In the genomic region with DNA sequence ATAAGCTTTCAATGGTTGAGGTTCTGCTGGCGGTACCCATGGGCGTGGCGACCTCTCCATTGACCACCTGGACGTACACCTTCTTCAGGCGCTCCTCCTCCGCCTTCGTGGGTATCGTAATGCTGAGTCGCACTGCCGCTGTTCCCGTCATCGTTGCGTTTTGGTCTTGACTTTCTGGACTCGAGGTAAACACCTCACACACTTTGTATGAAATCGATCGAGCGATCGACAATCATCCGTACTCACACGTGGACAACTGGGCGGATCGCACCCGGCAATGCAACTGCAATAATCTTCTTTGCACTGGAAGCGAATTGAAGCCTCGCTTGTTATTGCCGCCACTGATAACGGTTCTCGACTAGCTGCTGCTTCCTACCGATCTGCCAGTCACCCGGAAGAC, we compare ENCODE assay signal across 4 fruit fly cellular contexts.
A peak's percentile ranks its signal among the peaks of the same experiment; 100 is the strongest.
TF ChIP-seq lines count a peak whose summit lies in the region.

A gene (minus strand): TSS at position 366 of the 400 bp plus-strand sequence.

- no peak for TF ChIP-seq CTCF in whole organism, embryonic (GFP tag; optimal IDR thresholded peaks at IDR 0.05; lab: Kevin White, UChicago)

TF ChIP-seq in whole organism, adult, 20 proteins besides CTCF, POLR2A, EP300 and RAD21:
- TF ChIP-seq toe (GFP tag; optimal IDR thresholded peaks at IDR 0.05; lab: Kevin White, UChicago), result no peak
- TF ChIP-seq CG5204 (GFP tag; optimal IDR thresholded peaks at IDR 0.05; lab: Kevin White, UChicago), result no peak
- peak; percentile 38 for TF ChIP-seq ovo (GFP tag; optimal IDR thresholded peaks at IDR 0.05; lab: Kevin White, UChicago)
- no peak for TF ChIP-seq Clk (GFP tag; optimal IDR thresholded peaks at IDR 0.05; lab: Kevin White, UChicago)
- TF ChIP-seq Crg-1 (GFP tag; optimal IDR thresholded peaks at IDR 0.05; lab: Kevin White, UChicago), result no peak
- TF ChIP-seq Mnt (GFP tag; optimal IDR thresholded peaks at IDR 0.05; lab: Kevin White, UChicago), result peak; percentile 85
- no peak for TF ChIP-seq Hr96 (GFP tag; optimal IDR thresholded peaks at IDR 0.05; lab: Kevin White, UChicago)
- no peak for TF ChIP-seq cnc (optimal IDR thresholded peaks at IDR 0.05; lab: Kevin White, UChicago)

TF ChIP-seq in whole organism, embryonic, 481 proteins besides CTCF, POLR2A, EP300 and RAD21:
- TF ChIP-seq luna (GFP tag; optimal IDR thresholded peaks at IDR 0.05; lab: Kevin White, UChicago) (no peak), CG10959 (GFP tag; IDR thresholded peaks at IDR 0.05; lab: Robert Waterston, UW) (no peak), CG11504 (tag; optimal IDR thresholded peaks at IDR 0.05; lab: Kevin White, UChicago) (no peak), sob (GFP tag; IDR thresholded peaks at IDR 0.05; lab: Robert Waterston, UW) (0 out of 2 replicates have a peak, but pooled peaks have one; percentile 12), Med (GFP tag; lab: Kevin White, UChicago) (peak; percentile 48)
TF ChIP-seq in whole organism, embryonic: peak in this region for 2.

TF ChIP-seq in whole organism, prepupa, 60 proteins besides CTCF, POLR2A, EP300 and RAD21:
- TF ChIP-seq svp (GFP tag; lab: Kevin White, UChicago) (peak; percentile 84), CG8119 (GFP tag; IDR thresholded peaks at IDR 0.05; lab: Robert Waterston, UW) (no peak), esn (GFP tag; optimal IDR thresholded peaks at IDR 0.05; lab: Kevin White, UChicago) (no peak), eg (GFP tag; IDR thresholded peaks at IDR 0.05; lab: Robert Waterston, UW) (0 out of 3 replicates have a peak, but pooled peaks have one; percentile 14), dsx (GFP tag; optimal IDR thresholded peaks at IDR 0.05; lab: Kevin White, UChicago; ENCODE audit: poor library complexity, severe bottlenecking) (peak; percentile 81)

TF ChIP-seq in whole organism, wandering third instar larva, 38 proteins besides CTCF, POLR2A, EP300 and RAD21:
- TF ChIP-seq Rel (GFP tag; optimal IDR thresholded peaks at IDR 0.05; lab: Kevin White, UChicago), result no peak
- TF ChIP-seq Rel (tag; optimal IDR thresholded peaks at IDR 0.05; lab: Kevin White, UChicago), result peak; percentile 87
- no peak for TF ChIP-seq fru (GFP tag; optimal IDR thresholded peaks at IDR 0.05; lab: Kevin White, UChicago)
